Fruit fly (Drosophila melanogaster) S2 (cell line): Measurements from ENCODE around the gene CG31199.

Source experiments
- CG8478 ChIP-seq: fragments of >200 bp; optimal IDR thresholded peaks from 2 replicates; lab custom pipeline; 2018
- CTCF ChIP-seq, 2 experiments: fragments of >200 bp; optimal IDR thresholded peaks; 2 replicates each; lab custom pipeline; 2018

dm6 chr3R:20739971-20740370 lies 3.7 kb downstream of the CG31199 start, which contains the start of gene CG42322:
- TF ChIP-seq CTCF (optimal IDR thresholded peaks at IDR 0.05; lab: Kevin White, UChicago) (no peak), CG8478 (no peak)
